Worm (Caenorhabditis elegans): ENCODE results near the gene M117.1.

M117.1 gene

DNA sequence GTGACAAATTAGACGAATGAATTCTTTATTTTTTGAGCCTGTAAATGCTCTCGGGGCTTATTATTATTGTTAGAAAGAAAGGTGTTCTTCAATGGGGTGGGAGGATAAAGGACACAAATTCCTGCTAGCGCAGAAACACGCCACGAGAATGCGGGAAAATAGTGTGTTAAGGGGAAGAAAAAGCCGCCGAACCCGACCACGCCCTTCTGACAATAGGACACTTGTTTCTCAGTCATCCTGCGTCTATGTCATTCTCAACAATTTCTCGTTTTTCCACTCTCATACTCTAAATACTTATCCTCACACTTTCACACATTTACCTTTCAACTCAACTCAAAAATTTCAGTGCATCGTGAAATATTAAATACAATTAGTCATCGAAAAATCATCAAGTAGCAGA lies at the start of gene M117.1:
M117.1 (plus strand) TSS at position 347 of the 400 bp plus-strand sequence.
- no peak for TF ChIP-seq mdl-1 (tag; optimal IDR thresholded peaks at IDR 0.05)
- TF ChIP-seq tbx-2 (tag; optimal IDR thresholded peaks at IDR 0.05), result peak; percentile 13
- no peak for TF ChIP-seq nhr-19 (GFP tag; conservative IDR thresholded peaks at IDR 0.05)
- TF ChIP-seq unc-30 (tag; optimal IDR thresholded peaks at IDR 0.05), result no peak
- TF ChIP-seq rnt-1 (tag; optimal IDR thresholded peaks at IDR 0.05), result peak; percentile 4
- no peak for TF ChIP-seq egl-27 (tag; optimal IDR thresholded peaks at IDR 0.05)
- no peak for TF ChIP-seq snu-23 (GFP tag; optimal IDR thresholded peaks at IDR 0.05)
- no peak for TF ChIP-seq fkh-10 (GFP tag; optimal IDR thresholded peaks at IDR 0.05)
- TF ChIP-seq hlh-17 (GFP tag; optimal IDR thresholded peaks at IDR 0.05; ENCODE audit: borderline replicate concordance), result no peak
- no peak for TF ChIP-seq lin-35 (GFP tag; optimal IDR thresholded peaks at IDR 0.05)
- TF ChIP-seq blmp-1 (tag; optimal IDR thresholded peaks at IDR 0.05), result peak; percentile 13
- TF ChIP-seq skn-1 (tag; optimal IDR thresholded peaks at IDR 0.05), result no peak
- TF ChIP-seq ceh-90 (tag; optimal IDR thresholded peaks at IDR 0.05), result no peak
- TF ChIP-seq ets-5 (GFP tag; IDR thresholded peaks at IDR 0.05), result no peak
- TF ChIP-seq ces-1 (GFP tag; optimal IDR thresholded peaks at IDR 0.05), result no peak
- TF ChIP-seq nhr-20 (tag; optimal IDR thresholded peaks at IDR 0.05), result no peak
- TF ChIP-seq egl-13 (tag; optimal IDR thresholded peaks at IDR 0.05), result no peak
- TF ChIP-seq mep-1 (tag; optimal IDR thresholded peaks at IDR 0.05), result no peak
- TF ChIP-seq elt-3 (tag; optimal IDR thresholded peaks at IDR 0.05), result no peak
- peak; percentile 53 for TF ChIP-seq lin-14 (GFP tag; optimal IDR thresholded peaks at IDR 0.05)
- TF ChIP-seq ztf-11 (tag; optimal IDR thresholded peaks at IDR 0.05), result no peak
- TF ChIP-seq nhr-47 (tag; optimal IDR thresholded peaks at IDR 0.05), result no peak
- no peak for TF ChIP-seq zip-4 (GFP tag; optimal IDR thresholded peaks at IDR 0.05)
- TF ChIP-seq unc-86 (tag; optimal IDR thresholded peaks at IDR 0.05), result no peak

ce11 chrIV:11765507-11765906 lies 48.5 kb upstream of the M117.1 start:
- peak; percentile 20 for TF ChIP-seq fkh-4 (tag; optimal IDR thresholded peaks at IDR 0.05; ENCODE audit: borderline replicate concordance)
- TF ChIP-seq pax-3 (tag; optimal IDR thresholded peaks at IDR 0.05), result peak; percentile 58
- TF ChIP-seq unc-86 (tag; optimal IDR thresholded peaks at IDR 0.05), result peak; percentile 75
- TF ChIP-seq lir-3 (tag; optimal IDR thresholded peaks at IDR 0.05; ENCODE audit: poor library complexity), result peak; percentile 37
- peak; percentile 79 for TF ChIP-seq nhr-47 (tag; optimal IDR thresholded peaks at IDR 0.05)
- TF ChIP-seq zip-4 (GFP tag; optimal IDR thresholded peaks at IDR 0.05), result no peak
- peak; percentile 15 for TF ChIP-seq ceh-8 (GFP tag; optimal IDR thresholded peaks at IDR 0.05)
- peak; percentile 73 for TF ChIP-seq swsn-7 (tag; optimal IDR thresholded peaks at IDR 0.05)
- TF ChIP-seq pag-3 (tag; optimal IDR thresholded peaks at IDR 0.05; ENCODE audit: borderline replicate concordance, insufficient read depth), result no peak
- TF ChIP-seq mep-1 (tag; optimal IDR thresholded peaks at IDR 0.05), result peak; percentile 28
- TF ChIP-seq Y116A8C.19 (tag; optimal IDR thresholded peaks at IDR 0.05; ENCODE audit: borderline replicate concordance), result no peak
- peak; percentile 41 for TF ChIP-seq zag-1 (tag; optimal IDR thresholded peaks at IDR 0.05)
- peak in 1 of 2 experiments; percentile 31 for TF ChIP-seq efl-1 (optimal IDR thresholded peaks at IDR 0.05)
- no peak for TF ChIP-seq efl-1 (GFP tag; optimal IDR thresholded peaks at IDR 0.05 in 1 of 2)
- TF ChIP-seq C04F5.9 (tag; optimal IDR thresholded peaks at IDR 0.05), result no peak
- peak; percentile 94 for TF ChIP-seq lin-14 (GFP tag; optimal IDR thresholded peaks at IDR 0.05)
- TF ChIP-seq irx-1 (tag; optimal IDR thresholded peaks at IDR 0.05), result peak; percentile 44
- no peak for TF ChIP-seq lin-39 (tag; optimal IDR thresholded peaks at IDR 0.05)
- peak; percentile 14 to 74 (median 58) for TF ChIP-seq ceh-82 (tag; optimal IDR thresholded peaks at IDR 0.05)
- peak; percentile 60 for TF ChIP-seq fkh-10 (GFP tag; optimal IDR thresholded peaks at IDR 0.05)
- TF ChIP-seq nhr-20 (tag; optimal IDR thresholded peaks at IDR 0.05), result peak; percentile 42
- TF ChIP-seq dpl-1 (GFP tag; optimal IDR thresholded peaks at IDR 0.05), result peak in 1 of 3 experiments; percentile 34
- TF ChIP-seq nhr-71 (tag; optimal IDR thresholded peaks at IDR 0.05), result peak; percentile 86
- TF ChIP-seq egl-27 (tag; optimal IDR thresholded peaks at IDR 0.05), result no peak
- TF ChIP-seq jun-1 (tag; optimal IDR thresholded peaks at IDR 0.05), result peak; percentile 12
- peak; percentile 54 for TF ChIP-seq rnt-1 (tag; optimal IDR thresholded peaks at IDR 0.05)
- peak; percentile 94 for TF ChIP-seq fkh-8 (tag; optimal IDR thresholded peaks at IDR 0.05)
- no peak for TF ChIP-seq lin-13 (GFP tag; optimal IDR thresholded peaks at IDR 0.05)
- peak; percentile 49 for TF ChIP-seq nhr-19 (GFP tag; conservative IDR thresholded peaks at IDR 0.05)
- TF ChIP-seq lin-35 (GFP tag; optimal IDR thresholded peaks at IDR 0.05), result peak in 1 of 2 experiments; percentile 58
- TF ChIP-seq snu-23 (GFP tag; optimal IDR thresholded peaks at IDR 0.05), result peak; percentile 69
- peak; percentile 48 for TF ChIP-seq xbp-1 (tag; optimal IDR thresholded peaks at IDR 0.05)
- peak; percentile 85 for TF ChIP-seq dsc-1 (tag; optimal IDR thresholded peaks at IDR 0.05)
- TF ChIP-seq ceh-88 (GFP tag; IDR thresholded peaks at IDR 0.05), result peak; percentile 23; the same call in 1 of the 2 replicates
- peak; percentile 56 for TF ChIP-seq isw-1 (GFP tag; IDR thresholded peaks at IDR 0.05)
- TF ChIP-seq unc-30 (tag; optimal IDR thresholded peaks at IDR 0.05), result peak; percentile 35
- TF ChIP-seq nhr-12 (tag; optimal IDR thresholded peaks at IDR 0.05), result no peak
- peak; percentile 75 for TF ChIP-seq egl-13 (tag; optimal IDR thresholded peaks at IDR 0.05)

All from whole organism, L1 larva.